Worm (Caenorhabditis elegans) whole organism, L1 larva: ENCODE data around the gene C27B7.6.

Experiments
- C04F5.9 ChIP-seq: sonication (generic microtip); optimal IDR thresholded peaks from 2 replicates; lab custom pipeline; 2016; ENCODE audit warnings: missing genetic modification characterization, missing compliant biosample characterization
- F16B12.6 ChIP-seq: fragments of 150-350 bp; optimal IDR thresholded peaks from 2 replicates; lab custom pipeline; 2014; ENCODE audit warnings: missing biosample characterization, missing genetic modification characterization
- Y116A8C.19 ChIP-seq: sonication (generic microtip); optimal IDR thresholded peaks from 2 replicates; lab custom pipeline; 2016; ENCODE audit warnings: missing compliant biosample characterization, missing genetic modification characterization, borderline replicate concordance
- aha-1 ChIP-seq: fragments of 150-350 bp; optimal IDR thresholded peaks from 2 replicates; lab custom pipeline; 2014; ENCODE audit warnings: missing biosample characterization, missing genetic modification characterization
- alr-1 ChIP-seq: fragments of 200-800 bp; sonication (Bioruptor generic); optimal IDR thresholded peaks from 2 replicates; lab custom pipeline; 2018; ENCODE audit warnings: borderline replicate concordance, mild to moderate bottlenecking, missing genetic modification characterization, missing compliant biosample characterization
- ama-1 ChIP-seq: fragments of 150-350 bp; optimal IDR thresholded peaks from 2 replicates; lab custom pipeline; 2014
- blmp-1 ChIP-seq: fragments of 150-350 bp; optimal IDR thresholded peaks from 2 replicates; lab custom pipeline; 2014; ENCODE audit warnings: missing biosample characterization, missing genetic modification characterization
- ceh-82 ChIP-seq, 3 experiments: fragments of 150-350 bp in 1 of 3; sonication (generic microtip) in 2 of 3; optimal IDR thresholded peaks; 2 replicates each; lab custom pipeline; 2014 to 2017; ENCODE audit warnings: missing biosample characterization in 3 of 3, missing genetic modification characterization in 3 of 3
- dpl-1 ChIP-seq, 3 experiments: fragments of 150-350 bp in 2 of 3; sonication (generic microtip) in 1 of 3; optimal IDR thresholded peaks; 2 replicates each; lab custom pipeline; 2014 to 2017; ENCODE audit warnings: missing biosample characterization in 3 of 3, missing genetic modification characterization in 3 of 3, missing genetic modification reagents in 3 of 3
- dsc-1 ChIP-seq: sonication (generic microtip); optimal IDR thresholded peaks from 2 replicates; lab custom pipeline; 2016; ENCODE audit warnings: mild to moderate bottlenecking, missing genetic modification characterization, missing compliant biosample characterization
- efl-3 ChIP-seq: fragments of 200-800 bp; sonication (Bioruptor generic); optimal IDR thresholded peaks from 2 replicates; lab custom pipeline; 2018; ENCODE audit warnings: mild to moderate bottlenecking, missing genetic modification characterization, missing compliant biosample characterization
- egl-13 ChIP-seq: sonication (generic microtip); optimal IDR thresholded peaks from 2 replicates; lab custom pipeline; 2016; ENCODE audit warnings: missing genotype, missing genetic modification reagents, missing genetic modification characterization, missing compliant biosample characterization
- egl-27 ChIP-seq, 2 experiments: fragments of 150-350 bp in 1 of 2; sonication (generic microtip); optimal IDR thresholded peaks; 3 replicates each; lab custom pipeline; 2017 to 2018; ENCODE audit warnings: missing biosample characterization in 2 of 2, missing genetic modification characterization in 2 of 2, missing genetic modification reagents in 2 of 2
- elt-2 ChIP-seq: sonication (generic microtip); optimal IDR thresholded peaks from 2 replicates; lab custom pipeline; 2016; ENCODE audit warnings: missing genetic modification characterization, mild to moderate bottlenecking, inconsistent platforms, missing compliant biosample characterization, missing genetic modification reagents
- ets-5 ChIP-seq: fragments of 200-800 bp; sonication (Bioruptor generic); IDR thresholded peaks from 2 replicates; pipeline ENCODE4 v1.3.6; 2022; ENCODE audit warnings: missing genetic modification characterization, missing compliant biosample characterization
- fkh-8 ChIP-seq: sonication (generic microtip); optimal IDR thresholded peaks from 2 replicates; lab custom pipeline; 2016; ENCODE audit warnings: mild to moderate bottlenecking, missing genetic modification characterization, missing compliant biosample characterization
- fos-1 ChIP-seq: fragments of 150-350 bp; optimal IDR thresholded peaks from 2 replicates; lab custom pipeline; 2014; ENCODE audit warnings: missing biosample characterization, missing genetic modification characterization
- grh-1 ChIP-seq: fragments of 200-800 bp; sonication (Bioruptor generic); IDR thresholded peaks from 2 replicates; pipeline ENCODE4 v1.3.6; 2022; ENCODE audit warnings: missing genetic modification reagents, missing genetic modification characterization, missing compliant biosample characterization
- hlh-17 ChIP-seq: fragments of 200-800 bp; sonication (Bioruptor generic); optimal IDR thresholded peaks from 2 replicates; lab custom pipeline; 2018; ENCODE audit warnings: missing genetic modification characterization, mild to moderate bottlenecking, missing compliant biosample characterization, moderate library complexity, borderline replicate concordance
- hlh-4 ChIP-seq: sonication (generic microtip); optimal IDR thresholded peaks from 2 replicates; lab custom pipeline; 2016; ENCODE audit warnings: mild to moderate bottlenecking, missing genetic modification characterization, missing compliant biosample characterization
- hpl-2 ChIP-seq: fragments of 150-350 bp; optimal IDR thresholded peaks from 2 replicates; lab custom pipeline; 2014; ENCODE audit warnings: missing biosample characterization, missing genetic modification reagents, missing genetic modification characterization
- irx-1 ChIP-seq: sonication (generic microtip); optimal IDR thresholded peaks from 2 replicates; lab custom pipeline; 2016; ENCODE audit warnings: missing genetic modification characterization, missing compliant biosample characterization
- isw-1 ChIP-seq: fragments of 200-800 bp; sonication (Bioruptor generic); IDR thresholded peaks from 2 replicates; pipeline ENCODE4 v1.3.6; 2022; ENCODE audit warnings: missing genetic modification characterization, missing compliant biosample characterization
- lin-13 ChIP-seq: fragments of 150-350 bp; optimal IDR thresholded peaks from 2 replicates; lab custom pipeline; 2014; ENCODE audit warnings: missing biosample characterization, missing genetic modification reagents, missing genetic modification characterization
- lin-35 ChIP-seq, 2 experiments: fragments of 150-350 bp; optimal IDR thresholded peaks; 2 replicates each; lab custom pipeline; 2014; ENCODE audit warnings: missing biosample characterization in 2 of 2, missing genetic modification characterization in 2 of 2, missing genetic modification reagents in 2 of 2
- lir-3 ChIP-seq: sonication (generic microtip); optimal IDR thresholded peaks from 2 replicates; lab custom pipeline; 2016; ENCODE audit warnings: mild to moderate bottlenecking, missing genetic modification characterization, moderate library complexity, missing compliant biosample characterization; ENCODE audit not compliant: poor library complexity
- lsy-2 ChIP-seq, 2 experiments: fragments of 150-350 bp; optimal IDR thresholded peaks; 2 replicates each; lab custom pipeline; 2014; ENCODE audit warnings: missing biosample characterization in 2 of 2, missing genetic modification characterization in 2 of 2
- mab-9 ChIP-seq: fragments of 200-800 bp; sonication (Bioruptor generic); IDR thresholded peaks from 2 replicates; pipeline ENCODE4 v1.3.6; 2022; ENCODE audit warnings: missing genetic modification reagents, missing genetic modification characterization, missing compliant biosample characterization
- mdl-1 ChIP-seq, 2 experiments: fragments of 150-350 bp; optimal IDR thresholded peaks; 2 replicates each; lab custom pipeline; 2014 to 2017; ENCODE audit warnings: missing biosample characterization in 2 of 2, missing genetic modification characterization in 2 of 2, inconsistent platforms in 1 of 2
- mef-2 ChIP-seq: fragments of 150-350 bp; optimal IDR thresholded peaks from 2 replicates; lab custom pipeline; 2014; ENCODE audit warnings: missing biosample characterization, missing genetic modification characterization
- mep-1 ChIP-seq: fragments of 150-350 bp; optimal IDR thresholded peaks from 2 replicates; lab custom pipeline; 2014; ENCODE audit warnings: missing biosample characterization, missing genetic modification characterization
- nhr-11 ChIP-seq: fragments of 150-350 bp; optimal IDR thresholded peaks from 2 replicates; lab custom pipeline; 2014; ENCODE audit warnings: missing biosample characterization, missing genetic modification characterization
- nhr-12 ChIP-seq: sonication (generic microtip); optimal IDR thresholded peaks from 2 replicates; lab custom pipeline; 2017; ENCODE audit warnings: missing biosample characterization, missing genetic modification characterization
- nhr-19 ChIP-seq: fragments of 200-800 bp; sonication (Bioruptor generic); conservative IDR thresholded peaks from 2 replicates; pipeline ENCODE4 v1.3.6; 2022; ENCODE audit warnings: missing genetic modification characterization, missing compliant biosample characterization
- nhr-20 ChIP-seq: sonication (generic microtip); optimal IDR thresholded peaks from 2 replicates; lab custom pipeline; 2016; ENCODE audit warnings: mild to moderate bottlenecking, missing genetic modification characterization, missing compliant biosample characterization
- nhr-47 ChIP-seq: sonication (generic microtip); optimal IDR thresholded peaks from 2 replicates; lab custom pipeline; 2016; ENCODE audit warnings: mild to moderate bottlenecking, missing genetic modification characterization, moderate library complexity, missing compliant biosample characterization
- nhr-71 ChIP-seq: sonication (generic microtip); optimal IDR thresholded peaks from 2 replicates; lab custom pipeline; 2016; ENCODE audit warnings: mild to moderate bottlenecking, missing genetic modification characterization, moderate library complexity, missing compliant biosample characterization
- nhr-76 ChIP-seq: sonication (generic microtip); optimal IDR thresholded peaks from 2 replicates; lab custom pipeline; 2017; ENCODE audit warnings: missing biosample characterization, missing genetic modification characterization
- nhr-85 ChIP-seq: sonication (generic microtip); peaks from one replicate; lab custom pipeline; 2016; ENCODE audit warnings: missing genetic modification characterization, inconsistent platforms, missing compliant biosample characterization
- pax-3 ChIP-seq: fragments of 200-800 bp; sonication (Bioruptor generic); optimal IDR thresholded peaks from 2 replicates; lab custom pipeline; 2018; ENCODE audit warnings: mild to moderate bottlenecking, missing genetic modification characterization, moderate library complexity, missing compliant biosample characterization
- rnt-1 ChIP-seq: sonication (generic microtip); optimal IDR thresholded peaks from 2 replicates; lab custom pipeline; 2016; ENCODE audit warnings: mild to moderate bottlenecking, missing genetic modification characterization, moderate library complexity, missing compliant biosample characterization
- snpc-4 ChIP-seq: fragments of 150-350 bp; optimal IDR thresholded peaks from 2 replicates; lab custom pipeline; 2014; ENCODE audit warnings: missing biosample characterization, missing genetic modification characterization
- sox-4 ChIP-seq: sonication (generic microtip); optimal IDR thresholded peaks from 2 replicates; lab custom pipeline; 2016; ENCODE audit warnings: missing genetic modification characterization, missing compliant biosample characterization
- sptf-1 ChIP-seq: fragments of 150-350 bp; optimal IDR thresholded peaks from 2 replicates; lab custom pipeline; 2014; ENCODE audit warnings: missing biosample characterization, missing genetic modification characterization
- sup-37 ChIP-seq: fragments of 200-800 bp; sonication (Bioruptor generic); optimal IDR thresholded peaks from 2 replicates; lab custom pipeline; 2018; ENCODE audit warnings: mild to moderate bottlenecking, missing genetic modification characterization, missing compliant biosample characterization
- tbx-2 ChIP-seq: sonication (generic microtip); optimal IDR thresholded peaks from 2 replicates; lab custom pipeline; 2016; ENCODE audit warnings: missing genetic modification characterization, missing compliant biosample characterization
- unc-130 ChIP-seq: fragments of 150-350 bp; optimal IDR thresholded peaks from 2 replicates; lab custom pipeline; 2017; ENCODE audit warnings: missing biosample characterization, missing genetic modification characterization, inconsistent platforms
- unc-30 ChIP-seq: sonication (generic microtip); optimal IDR thresholded peaks from 2 replicates; lab custom pipeline; 2017; ENCODE audit warnings: missing biosample characterization, missing genetic modification characterization
- unc-86 ChIP-seq: sonication (generic microtip); optimal IDR thresholded peaks from 2 replicates; lab custom pipeline; 2016; ENCODE audit warnings: missing genetic modification characterization, missing compliant biosample characterization
- unc-98 ChIP-seq: fragments of 200-800 bp; sonication (Bioruptor generic); IDR thresholded peaks from 2 replicates; pipeline ENCODE4 v1.3.6; 2022; ENCODE audit warnings: missing genetic modification characterization, missing compliant biosample characterization
- zag-1 ChIP-seq: fragments of 150-350 bp; optimal IDR thresholded peaks from 2 replicates; lab custom pipeline; 2014; ENCODE audit warnings: missing biosample characterization, missing genetic modification characterization
- zip-4 ChIP-seq: fragments of 200-800 bp; sonication (Bioruptor generic); optimal IDR thresholded peaks from 2 replicates; lab custom pipeline; 2018; ENCODE audit warnings: mild to moderate bottlenecking, missing genetic modification characterization, moderate library complexity, missing compliant biosample characterization
- ztf-11 ChIP-seq, 2 experiments: sonication (generic microtip); optimal IDR thresholded peaks; 2 replicates each; lab custom pipeline; 2016 to 2017; ENCODE audit warnings: missing genetic modification characterization in 2 of 2, missing biosample characterization in 1 of 2, missing compliant biosample characterization in 1 of 2
- ztf-4 ChIP-seq: fragments of 150-350 bp; optimal IDR thresholded peaks from 2 replicates; lab custom pipeline; 2014; ENCODE audit warnings: missing biosample characterization, missing genetic modification characterization

C27B7.6 gene

DNA sequence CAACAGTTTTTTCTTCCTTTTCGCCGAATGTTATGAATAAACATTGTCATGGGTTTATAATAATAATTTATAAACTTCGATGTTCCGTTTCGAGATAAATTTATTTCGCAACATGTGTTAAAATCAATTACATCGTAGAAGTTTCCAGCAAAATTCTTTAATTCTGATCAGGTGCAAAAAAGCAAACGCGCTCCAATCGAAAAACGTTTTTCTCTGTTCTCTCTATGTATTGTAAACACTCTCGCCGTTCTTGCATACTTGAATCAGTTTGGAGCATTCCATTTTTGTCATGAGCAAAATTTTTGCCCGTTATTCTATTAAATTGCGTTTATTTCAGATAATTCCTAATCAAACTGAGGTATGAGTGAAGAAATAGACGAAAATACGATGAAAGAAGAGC, 12.4 kb downstream of the C27B7.6 start, which contains the start of gene rad-54.L2:
Gene rad-54.L2, plus strand, starts transcription at position 332 of the 400 bp plus-strand sequence.
- TF ChIP-seq nhr-11 (tag; lab: Kevin White, UChicago) (no peak), isw-1 (GFP tag; lab: Robert Waterston, UW) (no peak), mep-1 (tag; lab: Kevin White, UChicago) (peak; percentile 76), sup-37 (GFP tag; lab: Kevin White, UChicago) (no peak), fos-1 (peak; percentile 5), irx-1 (tag; lab: Kevin White, UChicago) (peak; percentile 13), nhr-20 (tag; lab: Kevin White, UChicago) (peak; percentile 61), mab-9 (GFP tag; lab: Robert Waterston, UW) (no peak), lin-13 (GFP tag; lab: Kevin White, UChicago) (peak; percentile 43), nhr-12 (tag; lab: Kevin White, UChicago) (no peak), mef-2 (tag; lab: Kevin White, UChicago) (no peak), elt-2 (tag; lab: Kevin White, UChicago) (no peak), mdl-1 (tag; optimal IDR thresholded peaks at IDR 0.05; lab: Kevin White, UChicago) (peak in 1 of 2 experiments; percentile 22), hpl-2 (GFP tag; lab: Kevin White, UChicago) (no peak), unc-130 (tag; lab: Kevin White, UChicago) (no peak), nhr-47 (tag; lab: Kevin White, UChicago) (peak; percentile 64), snpc-4 (tag; lab: Kevin White, UChicago) (peak; percentile 19), ets-5 (GFP tag; lab: Robert Waterston, UW) (no peak), dsc-1 (tag; lab: Kevin White, UChicago) (peak; percentile 57), ceh-82 (tag; optimal IDR thresholded peaks at IDR 0.05; lab: Kevin White, UChicago) (no peak), lin-35 (GFP tag; optimal IDR thresholded peaks at IDR 0.05; lab: Kevin White, UChicago) (peak; percentile 58 to 80), egl-27 (tag; optimal IDR thresholded peaks at IDR 0.05; lab: Kevin White, UChicago) (no peak), sptf-1 (tag; lab: Kevin White, UChicago) (no peak), hlh-17 (GFP tag; lab: Kevin White, UChicago) (no peak), F16B12.6 (tag; lab: Kevin White, UChicago) (peak; percentile 12), zag-1 (tag; lab: Kevin White, UChicago) (no peak), alr-1 (no peak), efl-3 (GFP tag; lab: Kevin White, UChicago) (no peak), ztf-4 (tag; lab: Kevin White, UChicago) (no peak), nhr-76 (tag; lab: Kevin White, UChicago) (no peak), ama-1 (no peak), Y116A8C.19 (tag; lab: Kevin White, UChicago) (no peak), grh-1 (no peak), tbx-2 (tag; lab: Kevin White, UChicago) (peak; percentile 29), lir-3 (no peak), egl-13 (peak; percentile 4), unc-30 (no peak), unc-98 (GFP tag; lab: Robert Waterston, UW) (no peak), zip-4 (GFP tag; lab: Kevin White, UChicago) (peak; percentile 39), rnt-1 (tag; lab: Kevin White, UChicago) (no peak), fkh-8 (peak; percentile 79), unc-86 (no peak), pax-3 (tag; lab: Kevin White, UChicago) (no peak), blmp-1 (peak; percentile 17), nhr-71 (tag; lab: Kevin White, UChicago) (peak; percentile 58), sox-4 (tag; lab: Kevin White, UChicago) (no peak), nhr-19 (GFP tag; lab: Robert Waterston, UW) (no peak), C04F5.9 (tag; lab: Kevin White, UChicago) (no peak), hlh-4 (tag; lab: Kevin White, UChicago) (no peak), nhr-85 (tag; lab: Kevin White, UChicago) (peak; percentile 5), lsy-2 (tag; optimal IDR thresholded peaks at IDR 0.05; lab: Kevin White, UChicago) (peak; percentile 41 to 76), ztf-11 (tag; optimal IDR thresholded peaks at IDR 0.05; lab: Kevin White, UChicago) (no peak), aha-1 (no peak), dpl-1 (GFP tag; optimal IDR thresholded peaks at IDR 0.05; lab: Kevin White, UChicago) (peak; percentile 43 to 63 (median 52))
